Worm (Caenorhabditis elegans) whole organism, L3 larva: ENCODE measurements around the gene moc-6.

Source experiments
- ZK546.5 ChIP-seq: sonication (generic microtip); optimal IDR thresholded peaks from 2 replicates; lab custom pipeline; 2017; ENCODE audit warnings: missing biosample characterization, missing genetic modification characterization
- ama-1 ChIP-seq: fragments of 150-350 bp; optimal IDR thresholded peaks from 2 replicates; lab custom pipeline; 2018
- ceh-16 ChIP-seq: sonication (generic microtip); optimal IDR thresholded peaks from 2 replicates; lab custom pipeline; 2017; ENCODE audit warnings: missing biosample characterization, missing genetic modification characterization
- ceh-28 ChIP-seq: fragments of 150-350 bp; optimal IDR thresholded peaks from 2 replicates; lab custom pipeline; 2014; ENCODE audit warnings: missing biosample characterization, missing genetic modification reagents, missing genetic modification characterization
- ceh-82 ChIP-seq: fragments of 150-350 bp; optimal IDR thresholded peaks from 2 replicates; lab custom pipeline; 2014; ENCODE audit warnings: missing biosample characterization, missing genetic modification characterization
- ceh-9 ChIP-seq: sonication (generic microtip); optimal IDR thresholded peaks from 2 replicates; lab custom pipeline; 2018; ENCODE audit warnings: missing biosample characterization, missing genetic modification characterization
- daf-12 ChIP-seq: fragments of 150-350 bp; optimal IDR thresholded peaks from 2 replicates; lab custom pipeline; 2014; ENCODE audit warnings: missing biosample characterization, missing genetic modification reagents, missing genetic modification characterization
- egl-27 ChIP-seq: sonication (generic microtip); optimal IDR thresholded peaks from 4 replicates; lab custom pipeline; 2017; ENCODE audit warnings: missing biosample characterization, missing genetic modification reagents, missing genetic modification characterization
- egl-5 ChIP-seq: fragments of 150-350 bp; optimal IDR thresholded peaks from 2 replicates; lab custom pipeline; 2017; ENCODE audit warnings: missing biosample characterization, missing genetic modification reagents, missing genetic modification characterization, inconsistent platforms
- elt-1 ChIP-seq: fragments of 150-350 bp; optimal IDR thresholded peaks from 2 replicates; lab custom pipeline; 2014; ENCODE audit warnings: missing biosample characterization, missing genetic modification characterization
- elt-2 ChIP-seq: sonication (generic microtip); optimal IDR thresholded peaks from 2 replicates; lab custom pipeline; 2016; ENCODE audit warnings: missing genetic modification reagents, mild to moderate bottlenecking, missing genetic modification characterization, missing compliant biosample characterization
- elt-3 ChIP-seq, 3 experiments: fragments of 150-350 bp in 1 of 3; sonication (generic microtip) in 2 of 3; optimal IDR thresholded peaks; 2 replicates in 2 of 3; 4 replicates in 1 of 3; lab custom pipeline; 2014 to 2017; ENCODE audit warnings: missing biosample characterization in 3 of 3, missing genetic modification characterization in 3 of 3
- eor-1 ChIP-seq, 2 experiments: fragments of 150-350 bp; optimal IDR thresholded peaks; 2 replicates each; lab custom pipeline; 2014 to 2018; ENCODE audit warnings: missing biosample characterization in 2 of 2, missing genetic modification characterization in 2 of 2
- fkh-10 ChIP-seq: sonication (generic microtip); optimal IDR thresholded peaks from 2 replicates; lab custom pipeline; 2017; ENCODE audit warnings: missing biosample characterization, missing genetic modification reagents, missing genetic modification characterization
- fkh-2 ChIP-seq: fragments of 150-350 bp; optimal IDR thresholded peaks from 2 replicates; lab custom pipeline; 2014; ENCODE audit warnings: missing biosample characterization, missing genetic modification reagents, missing genetic modification characterization
- fos-1 ChIP-seq: fragments of 150-350 bp; optimal IDR thresholded peaks from 2 replicates; lab custom pipeline; 2014; ENCODE audit warnings: missing biosample characterization, missing genetic modification characterization
- hmg-11 ChIP-seq: sonication (generic microtip); optimal IDR thresholded peaks from 2 replicates; lab custom pipeline; 2016; ENCODE audit warnings: missing genetic modification characterization, missing compliant biosample characterization
- jun-1 ChIP-seq: fragments of 150-350 bp; optimal IDR thresholded peaks from 2 replicates; lab custom pipeline; 2014; ENCODE audit warnings: missing biosample characterization, missing genetic modification reagents, missing genetic modification characterization
- lin-39 ChIP-seq: fragments of 150-350 bp; optimal IDR thresholded peaks from 2 replicates; lab custom pipeline; 2018; ENCODE audit warnings: missing biosample characterization, missing genetic modification reagents, missing genetic modification characterization
- lsy-12 ChIP-seq: sonication (generic microtip); optimal IDR thresholded peaks from 2 replicates; lab custom pipeline; 2016; ENCODE audit warnings: mild to moderate bottlenecking, missing genetic modification characterization, missing compliant biosample characterization
- mdl-1 ChIP-seq: fragments of 150-350 bp; optimal IDR thresholded peaks from 2 replicates; lab custom pipeline; 2014; ENCODE audit warnings: missing biosample characterization, missing genetic modification characterization
- mml-1 ChIP-seq: fragments of 150-350 bp; sonication (generic microtip); optimal IDR thresholded peaks from 3 replicates; lab custom pipeline; 2014; ENCODE audit warnings: missing biosample characterization, missing genetic modification characterization
- nfya-1 ChIP-seq: sonication (generic microtip); optimal IDR thresholded peaks from 2 replicates; lab custom pipeline; 2017; ENCODE audit warnings: missing genetic modification characterization, mild to moderate bottlenecking, missing compliant biosample characterization, antibody characterized with exemption, moderate library complexity; ENCODE audit not compliant: insufficient read depth
- nhr-23 ChIP-seq: fragments of 150-350 bp; optimal IDR thresholded peaks from 2 replicates; lab custom pipeline; 2014; ENCODE audit warnings: missing biosample characterization, missing genetic modification reagents, missing genetic modification characterization
- nhr-237 ChIP-seq: fragments of 150-350 bp; optimal IDR thresholded peaks from 2 replicates; lab custom pipeline; 2014; ENCODE audit warnings: missing biosample characterization, missing genetic modification characterization
- nhr-25 ChIP-seq: sonication (generic microtip); optimal IDR thresholded peaks from 2 replicates; lab custom pipeline; 2017; ENCODE audit warnings: missing biosample characterization, missing genetic modification characterization
- nhr-28 ChIP-seq: fragments of 150-350 bp; optimal IDR thresholded peaks from 2 replicates; lab custom pipeline; 2014; ENCODE audit warnings: missing biosample characterization, missing genetic modification characterization
- nhr-43 ChIP-seq: sonication (generic microtip); optimal IDR thresholded peaks from 2 replicates; lab custom pipeline; 2016; ENCODE audit warnings: mild to moderate bottlenecking, missing genetic modification characterization, missing compliant biosample characterization; ENCODE audit not compliant: poor library complexity, severe bottlenecking
- nhr-67 ChIP-seq: fragments of 150-350 bp; optimal IDR thresholded peaks from 2 replicates; lab custom pipeline; 2014; ENCODE audit warnings: missing biosample characterization, missing genetic modification characterization
- nhr-77 ChIP-seq: fragments of 150-350 bp; optimal IDR thresholded peaks from 2 replicates; lab custom pipeline; 2014; ENCODE audit warnings: missing biosample characterization, missing genetic modification characterization
- pha-4 ChIP-seq: fragments of 150-350 bp; optimal IDR thresholded peaks from 2 replicates; lab custom pipeline; 2014; ENCODE audit warnings: missing biosample characterization, missing genetic modification reagents, missing genetic modification characterization
- pqm-1 ChIP-seq: fragments of 150-350 bp; optimal IDR thresholded peaks from 2 replicates; lab custom pipeline; 2017; ENCODE audit warnings: missing biosample characterization, missing genetic modification characterization, inconsistent platforms
- sea-2 ChIP-seq: fragments of 150-350 bp; sonication (generic microtip); optimal IDR thresholded peaks from 4 replicates; lab custom pipeline; 2014; ENCODE audit warnings: missing biosample characterization, missing genetic modification reagents, missing genetic modification characterization
- skn-1 ChIP-seq: fragments of 150-350 bp; optimal IDR thresholded peaks from 2 replicates; lab custom pipeline; 2014; ENCODE audit warnings: missing biosample characterization, missing genetic modification characterization
- snpc-4 ChIP-seq: fragments of 150-350 bp; optimal IDR thresholded peaks from 2 replicates; lab custom pipeline; 2014; ENCODE audit warnings: missing biosample characterization, missing genetic modification characterization
- unc-39 ChIP-seq: sonication (generic microtip); optimal IDR thresholded peaks from 4 replicates; lab custom pipeline; 2017; ENCODE audit warnings: missing biosample characterization, missing genetic modification characterization
- zag-1 ChIP-seq: fragments of 150-350 bp; optimal IDR thresholded peaks from 2 replicates; lab custom pipeline; 2014; ENCODE audit warnings: missing biosample characterization, missing genetic modification characterization
- ztf-4 ChIP-seq: fragments of 150-350 bp; optimal IDR thresholded peaks from 2 replicates; lab custom pipeline; 2014; ENCODE audit warnings: missing biosample characterization, missing genetic modification characterization

moc-6 gene

ce11 chrIII:5193266-5193665, 2.5 kb upstream of the moc-6 start:
- TF ChIP-seq nhr-28 (tag; lab: Kevin White, UChicago) (no peak), pha-4 (tag; lab: Kevin White, UChicago) (peak; percentile 3)
- TF ChIP-seq, all 47 proteins: peak for 1

DNA sequence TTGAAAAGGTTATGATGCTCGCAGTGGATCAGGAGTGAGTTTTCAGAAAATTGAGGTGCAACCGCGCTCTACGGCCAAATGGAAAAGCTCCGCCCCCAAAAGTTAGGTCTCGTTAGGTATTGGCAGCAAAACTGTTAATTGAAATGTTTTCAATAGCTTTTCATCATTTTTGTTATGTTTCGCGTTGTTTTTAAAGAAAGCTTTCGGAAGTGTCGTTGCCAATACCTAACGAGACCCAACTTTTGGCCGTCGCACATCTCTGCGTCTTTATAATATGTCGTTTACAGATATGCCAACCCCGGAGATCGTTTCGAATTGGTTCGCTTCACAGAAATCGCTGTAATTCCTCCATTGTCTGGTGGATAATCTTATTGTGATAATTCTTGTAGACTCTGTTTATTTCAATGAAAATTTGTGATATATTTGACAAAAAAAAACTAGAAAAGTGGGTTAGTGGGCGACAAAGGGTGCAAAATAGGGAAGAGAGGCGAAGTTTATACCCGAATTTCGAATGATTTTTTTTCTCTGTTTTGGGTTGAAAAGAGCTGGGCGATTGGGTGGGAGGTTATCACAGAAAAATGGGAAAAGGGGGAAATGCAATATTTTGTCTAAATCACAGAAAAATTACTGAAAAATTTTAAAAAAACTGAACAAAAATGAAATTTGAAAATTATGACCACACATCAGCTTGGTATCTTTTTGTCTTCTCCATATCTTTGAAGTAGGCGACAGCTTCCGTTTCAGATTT, 682 bp downstream of the moc-6 start:
- TF ChIP-seq snpc-4 (tag; lab: Kevin White, UChicago) (no peak), mdl-1 (tag; lab: Kevin White, UChicago) (no peak), nhr-43 (tag; lab: Kevin White, UChicago) (peak; percentile 19), ceh-28 (tag; lab: Kevin White, UChicago) (no peak), egl-27 (tag; lab: Kevin White, UChicago) (no peak), elt-1 (tag; lab: Kevin White, UChicago) (no peak), sea-2 (GFP tag; lab: Kevin White, UChicago) (no peak), ama-1 (lab: Kevin White, UChicago) (peak; percentile 69), nhr-25 (peak; percentile 31), elt-3 (tag; optimal IDR thresholded peaks at IDR 0.05; lab: Kevin White, UChicago) (peak in 1 of 3 experiments; percentile 71), mml-1 (tag; lab: Kevin White, UChicago) (no peak), elt-2 (tag; lab: Kevin White, UChicago) (peak; percentile 52)
- TF ChIP-seq, all 47 proteins: peak for 5

DNA sequence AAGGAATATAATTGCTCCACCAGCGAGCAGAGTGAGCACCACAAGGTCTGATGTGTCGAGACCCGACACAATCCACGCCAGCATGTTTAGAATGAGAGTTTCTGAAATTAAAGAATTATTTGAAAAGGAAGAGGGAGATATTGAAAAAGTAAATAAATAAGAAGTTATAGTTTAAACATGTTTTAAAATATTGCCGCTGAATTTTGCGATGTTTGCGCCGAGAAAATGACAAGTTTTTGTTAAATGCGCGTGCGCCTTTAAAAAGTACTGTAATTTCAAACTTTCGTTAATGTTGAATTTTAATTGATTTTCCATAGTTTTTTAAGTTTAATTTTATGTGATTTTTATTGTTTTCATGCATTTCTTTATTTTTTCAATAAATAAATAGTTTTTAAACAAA, 3.8 kb downstream of the moc-6 start, which contains the start of gene emb-8:
TSS of gene emb-8 (minus strand) at position 101 of the 400 bp plus-strand sequence.
- TF ChIP-seq ceh-9 (tag; lab: Kevin White, UChicago): no peak
- no peak for TF ChIP-seq eor-1 (tag; optimal IDR thresholded peaks at IDR 0.05; lab: Kevin White, UChicago)
- no peak for TF ChIP-seq ceh-82 (tag; lab: Kevin White, UChicago)
- TF ChIP-seq ama-1 (lab: Kevin White, UChicago): no peak
- TF ChIP-seq jun-1: no peak
- no peak for TF ChIP-seq fos-1 (tag; lab: Kevin White, UChicago)
- TF ChIP-seq elt-2 (tag; lab: Kevin White, UChicago): no peak
- TF ChIP-seq fkh-10 (GFP tag; lab: Kevin White, UChicago): no peak
- TF ChIP-seq skn-1: no peak

ce11 chrIII:5200349-5200748, 4.6 kb downstream of the moc-6 start:
- TF ChIP-seq jun-1 (peak; percentile 38), pqm-1 (peak; percentile 52), daf-12 (tag; lab: Kevin White, UChicago) (no peak), pha-4 (tag; lab: Kevin White, UChicago) (peak; percentile 68), elt-2 (tag; lab: Kevin White, UChicago) (peak; percentile 49)

ce11 chrIII:5201267-5201666, 5.5 kb downstream of the moc-6 start:
- peak; percentile 97 for TF ChIP-seq elt-2 (tag; lab: Kevin White, UChicago)
- TF ChIP-seq nhr-67 (tag; lab: Kevin White, UChicago): no peak
- TF ChIP-seq jun-1: peak; percentile 45
- peak; percentile 9 for TF ChIP-seq nhr-23
- TF ChIP-seq elt-3 (tag; optimal IDR thresholded peaks at IDR 0.05; lab: Kevin White, UChicago): peak in 2 of 3 experiments; percentile 42 to 64
- TF ChIP-seq pha-4 (tag; lab: Kevin White, UChicago): peak; percentile 76
- no peak for TF ChIP-seq ama-1 (lab: Kevin White, UChicago)
- no peak for TF ChIP-seq lsy-12 (tag; lab: Kevin White, UChicago)
- TF ChIP-seq ZK546.5: no peak
- no peak for TF ChIP-seq hmg-11 (tag; lab: Kevin White, UChicago)
- TF ChIP-seq skn-1: no peak
- TF ChIP-seq ceh-28 (tag; lab: Kevin White, UChicago): peak; percentile 2
- TF ChIP-seq sea-2 (GFP tag; lab: Kevin White, UChicago): no peak
- no peak for TF ChIP-seq nhr-237 (tag; lab: Kevin White, UChicago)
- peak; percentile 98 for TF ChIP-seq pqm-1
- no peak for TF ChIP-seq mdl-1 (tag; lab: Kevin White, UChicago)

DNA sequence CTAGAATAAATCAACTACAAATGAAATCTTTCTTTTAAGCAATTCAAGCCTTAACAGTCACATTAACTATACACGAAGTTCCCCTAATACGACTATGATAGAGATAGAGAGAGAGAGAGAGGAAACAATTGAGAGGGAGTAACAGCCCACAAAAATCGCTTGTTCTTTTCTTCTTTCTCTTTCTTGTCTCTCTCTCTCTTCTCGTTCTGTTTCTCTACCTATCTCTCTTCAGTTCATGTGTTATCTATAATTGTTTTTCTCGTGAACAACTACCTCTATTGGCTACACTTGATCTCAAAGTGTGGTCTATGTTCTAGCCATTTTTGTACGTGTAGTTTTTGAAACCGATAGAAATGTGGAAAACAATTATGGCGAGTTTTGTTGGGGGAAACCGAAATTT, 6.9 kb downstream of the moc-6 start:
- TF ChIP-seq nhr-28 (tag; lab: Kevin White, UChicago) (no peak), egl-5 (no peak), fkh-2 (tag; lab: Kevin White, UChicago) (no peak), eor-1 (tag; optimal IDR thresholded peaks at IDR 0.05; lab: Kevin White, UChicago) (no peak), pqm-1 (peak; percentile 89), egl-27 (tag; lab: Kevin White, UChicago) (no peak), nhr-77 (no peak), zag-1 (no peak), ceh-16 (tag; lab: Kevin White, UChicago) (no peak), nhr-43 (tag; lab: Kevin White, UChicago) (peak; percentile 78), lin-39 (tag; lab: Kevin White, UChicago) (no peak), elt-1 (tag; lab: Kevin White, UChicago) (peak; percentile 34), snpc-4 (tag; lab: Kevin White, UChicago) (peak; percentile 30), ceh-82 (tag; lab: Kevin White, UChicago) (no peak), nfya-1 (peak; percentile 73), fos-1 (tag; lab: Kevin White, UChicago) (no peak), skn-1 (no peak), ztf-4 (tag; lab: Kevin White, UChicago) (no peak), pha-4 (tag; lab: Kevin White, UChicago) (peak; percentile 85), fkh-10 (GFP tag; lab: Kevin White, UChicago) (no peak), jun-1 (peak; percentile 79), unc-39 (tag; lab: Kevin White, UChicago) (no peak), elt-2 (tag; lab: Kevin White, UChicago) (peak; percentile 80)
